Worm (Caenorhabditis elegans) whole organism, L3 larva: ENCODE data around the gene clc-28.

Experiments
- elt-3 ChIP-seq, 3 experiments: fragments of 150-350 bp in 1 of 3; sonication (generic microtip) in 2 of 3; optimal IDR thresholded peaks; 2 replicates in 2 of 3; 4 replicates in 1 of 3; lab custom pipeline; 2014 to 2017; ENCODE audit warnings: missing biosample characterization in 3 of 3, missing genetic modification characterization in 3 of 3
- mdl-1 ChIP-seq: fragments of 150-350 bp; optimal IDR thresholded peaks from 2 replicates; lab custom pipeline; 2014; ENCODE audit warnings: missing biosample characterization, missing genetic modification characterization
- nhr-76 ChIP-seq: fragments of 150-350 bp; sonication (generic microtip); optimal IDR thresholded peaks from 5 replicates; lab custom pipeline; 2014; ENCODE audit warnings: missing biosample characterization, missing genetic modification characterization
- ztf-4 ChIP-seq: fragments of 150-350 bp; optimal IDR thresholded peaks from 2 replicates; lab custom pipeline; 2014; ENCODE audit warnings: missing biosample characterization, missing genetic modification characterization

DNA sequence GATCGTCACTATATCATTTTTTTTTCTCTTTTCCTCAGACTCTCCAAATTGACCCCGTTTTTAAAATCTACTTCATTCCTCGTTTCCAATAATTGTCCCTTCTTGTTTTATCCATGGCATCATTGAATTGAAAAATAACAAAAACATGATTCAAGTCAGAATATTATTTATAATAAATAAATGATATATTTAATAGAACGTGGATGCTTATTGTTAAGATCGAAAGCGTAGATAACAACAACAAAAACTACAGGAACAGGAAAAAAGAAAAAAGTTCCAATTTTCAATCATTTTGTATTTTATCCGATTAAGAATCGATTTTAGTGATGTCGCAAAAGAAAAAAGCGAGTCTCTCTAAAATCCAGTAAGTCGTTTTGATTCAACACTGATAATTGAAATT lies 26.9 kb downstream of the clc-28 start, which contains the start of gene F10E9.2:
- TF ChIP-seq ztf-4 (tag; lab: Kevin White, UChicago) (no peak), nhr-76 (tag; lab: Kevin White, UChicago) (no peak), elt-3 (tag; optimal IDR thresholded peaks at IDR 0.05; lab: Kevin White, UChicago) (no peak), mdl-1 (no peak)
